Fruit fly (Drosophila melanogaster): ENCODE measurements around the gene CG9331.

dm6 chr2L:20852092-20852628 is 29.5 kb downstream of the CG9331 start, which contains the start of gene twit:
- TF ChIP-seq CG8478 (optimal IDR thresholded peaks at IDR 0.05) = no peak
- TF ChIP-seq CTCF (optimal IDR thresholded peaks at IDR 0.05) = no peak

Measured in S2 (cell line).